Worm (Caenorhabditis elegans) whole organism, midembryonic: ENCODE data around the gene C55A6.7.

Source experiments
- T22C8.4 ChIP-seq: fragments of 200-800 bp; sonication (Bioruptor generic); IDR thresholded peaks from 2 replicates; pipeline ENCODE4 v1.3.6; 2022; ENCODE audit warnings: missing genetic modification characterization, missing compliant biosample characterization
- cog-1 ChIP-seq: sonication (generic microtip); optimal IDR thresholded peaks from 2 replicates; lab custom pipeline; 2016; ENCODE audit warnings: missing genetic modification characterization, missing compliant biosample characterization
- flt-1 ChIP-seq: fragments of 200-800 bp; sonication (Bioruptor generic); IDR thresholded peaks from 2 replicates; pipeline ENCODE4 v1.3.6; 2022; ENCODE audit warnings: missing genetic modification characterization, missing compliant biosample characterization
- klf-2 ChIP-seq: fragments of 200-800 bp; sonication (Bioruptor generic); conservative IDR thresholded peaks from 2 replicates; pipeline ENCODE4 v1.3.6; 2022; ENCODE audit warnings: missing genetic modification reagents, missing genetic modification characterization, missing compliant biosample characterization
- med-1 ChIP-seq: sonication (generic microtip); optimal IDR thresholded peaks from 2 replicates; lab custom pipeline; 2017; ENCODE audit warnings: missing genetic modification characterization, mild to moderate bottlenecking, missing compliant biosample characterization, antibody characterized with exemption, missing genetic modification reagents; ENCODE audit not compliant: insufficient read depth
- ref-1 ChIP-seq: fragments of 200-800 bp; sonication (Bioruptor generic); conservative IDR thresholded peaks from 2 replicates; pipeline ENCODE4 v1.3.6; 2022; ENCODE audit warnings: missing genetic modification reagents, missing genetic modification characterization, missing compliant biosample characterization
- tab-1 ChIP-seq: fragments of 200-800 bp; sonication (Bioruptor generic); IDR thresholded peaks from 2 replicates; pipeline ENCODE4 v1.3.6; 2022; ENCODE audit warnings: missing genetic modification characterization, missing compliant biosample characterization
- ztf-23 ChIP-seq: fragments of 200-800 bp; sonication (Bioruptor generic); IDR thresholded peaks from 2 replicates; pipeline ENCODE4 v1.3.6; 2022; ENCODE audit warnings: missing genetic modification reagents, missing genetic modification characterization, missing compliant biosample characterization
- ztf-29 ChIP-seq: fragments of 200-800 bp; sonication (Bioruptor generic); IDR thresholded peaks from 2 replicates; pipeline ENCODE4 v1.3.6; 2022; ENCODE audit warnings: missing genetic modification reagents, missing genetic modification characterization, missing compliant biosample characterization

The C55A6.7 gene

ce11 chrV:11500980-11501379 is 19.4 kb downstream of the C55A6.7 start:
- TF ChIP-seq T22C8.4 (GFP tag; lab: Robert Waterston, UW) (no peak), ref-1 (GFP tag; lab: Robert Waterston, UW) (no peak), ztf-29 (GFP tag; lab: Robert Waterston, UW) (no peak), klf-2 (GFP tag; lab: Robert Waterston, UW) (no peak), flt-1 (no peak), cog-1 (no peak), ztf-23 (GFP tag; lab: Robert Waterston, UW) (no peak), med-1 (GFP tag; lab: Kevin White, UChicago) (no peak), tab-1 (GFP tag; lab: Robert Waterston, UW) (no peak)

DNA sequence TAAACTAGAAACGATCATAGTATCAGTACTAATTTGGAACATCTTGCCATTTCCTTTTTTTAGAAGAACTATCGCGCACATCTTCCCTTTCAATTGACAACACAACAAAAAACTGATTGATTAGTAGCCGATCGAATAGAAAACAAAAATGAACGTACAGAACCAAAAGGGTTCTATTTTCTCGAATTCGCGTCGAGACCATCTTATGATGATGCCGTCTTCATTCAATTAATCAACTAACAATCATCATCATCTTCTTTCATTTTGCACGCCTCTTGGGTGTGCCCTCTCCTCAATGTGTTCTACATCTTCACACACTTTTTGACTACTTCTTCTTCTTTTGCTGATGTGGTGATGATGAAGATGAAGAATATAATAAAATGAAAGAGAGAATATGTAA is 20.5 kb downstream of the C55A6.7 start:
- TF ChIP-seq ref-1 (GFP tag; lab: Robert Waterston, UW) (no peak), ztf-29 (GFP tag; lab: Robert Waterston, UW) (no peak), T22C8.4 (GFP tag; lab: Robert Waterston, UW) (no peak), cog-1 (no peak), klf-2 (GFP tag; lab: Robert Waterston, UW) (no peak), flt-1 (no peak), med-1 (GFP tag; lab: Kevin White, UChicago) (no peak), tab-1 (GFP tag; lab: Robert Waterston, UW) (no peak), ztf-23 (GFP tag; lab: Robert Waterston, UW) (no peak)

DNA sequence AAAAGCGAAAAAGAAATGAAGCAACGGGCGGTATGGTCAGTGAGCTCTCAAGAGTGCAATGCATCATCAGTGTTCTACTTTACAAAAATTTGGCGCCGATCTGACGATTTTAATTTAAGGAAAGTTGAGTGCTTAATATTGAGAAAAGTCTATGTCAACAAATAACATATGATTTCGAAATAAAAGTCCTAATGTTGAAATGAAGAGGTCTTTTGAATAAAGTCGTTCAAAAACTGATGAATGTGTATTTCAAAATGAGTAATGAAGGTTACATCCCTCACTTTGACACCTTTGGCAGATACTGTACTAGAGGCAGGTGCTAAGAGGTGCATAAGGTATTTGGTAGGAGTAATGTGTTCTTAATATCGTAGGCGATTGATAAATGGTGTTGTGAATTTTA is 22.9 kb downstream of the C55A6.7 start:
- TF ChIP-seq ztf-29 (GFP tag; lab: Robert Waterston, UW): no peak
- no peak for TF ChIP-seq cog-1
- TF ChIP-seq flt-1: no peak
- TF ChIP-seq T22C8.4 (GFP tag; lab: Robert Waterston, UW): no peak
- TF ChIP-seq ref-1 (GFP tag; lab: Robert Waterston, UW): no peak
- TF ChIP-seq med-1 (GFP tag; lab: Kevin White, UChicago): no peak
- TF ChIP-seq klf-2 (GFP tag; lab: Robert Waterston, UW): no peak
- no peak for TF ChIP-seq ztf-23 (GFP tag; lab: Robert Waterston, UW)
- TF ChIP-seq tab-1 (GFP tag; lab: Robert Waterston, UW): no peak

DNA sequence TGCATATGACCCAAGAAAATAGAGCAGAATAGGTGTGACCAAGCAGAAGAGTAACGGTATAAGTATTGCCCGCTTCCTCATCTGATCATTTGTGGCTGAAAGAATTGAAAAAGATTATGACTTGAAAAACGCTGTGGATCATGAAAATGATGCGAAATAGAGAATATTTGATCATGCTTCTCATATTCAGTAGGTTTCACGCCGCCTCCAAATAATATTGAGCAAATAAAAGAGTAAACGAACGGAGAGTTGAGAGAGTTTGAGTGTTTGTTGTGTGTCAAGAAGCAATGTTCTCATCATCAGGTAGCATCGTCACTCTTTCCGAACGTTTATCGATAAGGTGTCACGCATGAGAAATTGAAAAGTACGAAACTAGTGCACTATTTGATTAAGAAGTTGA is 24.0 kb downstream of the C55A6.7 start, which contains the start of gene htrl-1:
htrl-1 (minus strand) TSS at position 101 of the 400 bp plus-strand sequence.
- TF ChIP-seq T22C8.4 (GFP tag; lab: Robert Waterston, UW) (no peak), klf-2 (GFP tag; lab: Robert Waterston, UW) (no peak), ztf-23 (GFP tag; lab: Robert Waterston, UW) (no peak), ref-1 (GFP tag; lab: Robert Waterston, UW) (no peak), med-1 (GFP tag; lab: Kevin White, UChicago) (no peak), cog-1 (no peak), tab-1 (GFP tag; lab: Robert Waterston, UW) (no peak), ztf-29 (GFP tag; lab: Robert Waterston, UW) (no peak), flt-1 (no peak)

DNA sequence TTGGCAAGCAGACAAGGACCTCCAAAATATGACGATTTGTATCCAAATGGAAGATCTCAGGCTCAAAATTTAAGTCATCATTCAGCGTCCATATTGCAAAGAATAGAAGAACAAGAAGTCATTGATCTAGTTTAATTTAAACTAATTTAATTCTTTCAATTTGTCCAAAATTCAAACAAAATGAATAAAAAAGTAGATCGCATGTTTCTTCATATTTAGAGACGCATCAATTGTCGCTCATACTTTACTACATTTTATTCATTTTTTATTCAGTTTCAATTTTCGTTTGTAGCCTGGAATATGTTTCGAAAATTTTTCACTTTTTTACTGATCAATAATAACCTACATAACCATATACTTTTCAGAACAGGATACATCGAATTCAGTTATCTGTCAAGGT is 27.9 kb downstream of the C55A6.7 start, which contains the start of gene T11F9.21:
T11F9.21 (plus strand) TSS at position 301 of the 400 bp plus-strand sequence.
- TF ChIP-seq tab-1 (GFP tag; lab: Robert Waterston, UW) (no peak), ztf-23 (GFP tag; lab: Robert Waterston, UW) (no peak), T22C8.4 (GFP tag; lab: Robert Waterston, UW) (no peak), med-1 (GFP tag; lab: Kevin White, UChicago) (no peak), ztf-29 (GFP tag; lab: Robert Waterston, UW) (no peak), klf-2 (GFP tag; lab: Robert Waterston, UW) (no peak), flt-1 (no peak)

DNA sequence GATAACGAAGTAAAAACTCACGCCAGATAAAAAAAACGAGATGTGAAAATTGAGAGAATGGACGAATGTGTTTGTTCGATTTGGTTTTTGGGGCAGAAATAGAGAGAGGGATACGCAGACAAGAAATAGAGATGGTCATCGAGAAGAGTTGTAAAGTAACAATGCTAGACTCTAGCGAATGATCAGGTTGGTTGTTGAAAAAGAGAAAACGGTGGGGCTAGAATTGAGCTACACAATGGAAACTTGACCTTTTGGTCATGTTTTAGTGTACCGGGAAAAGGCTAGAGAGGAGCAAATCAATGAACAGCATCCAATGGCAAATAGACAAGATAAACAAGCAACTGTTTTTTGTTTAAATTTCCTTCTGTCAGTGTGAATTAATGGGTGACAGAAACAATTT is 29.9 kb downstream of the C55A6.7 start, which contains the start of gene dhs-19:
dhs-19 (minus strand) TSS at position 101 of the 400 bp plus-strand sequence.
- TF ChIP-seq T22C8.4 (GFP tag; lab: Robert Waterston, UW) (no peak), tab-1 (GFP tag; lab: Robert Waterston, UW) (no peak), flt-1 (no peak), ztf-23 (GFP tag; lab: Robert Waterston, UW) (no peak), ztf-29 (GFP tag; lab: Robert Waterston, UW) (no peak), cog-1 (no peak), ref-1 (GFP tag; lab: Robert Waterston, UW) (no peak), klf-2 (GFP tag; lab: Robert Waterston, UW) (no peak), med-1 (GFP tag; lab: Kevin White, UChicago) (no peak)

DNA sequence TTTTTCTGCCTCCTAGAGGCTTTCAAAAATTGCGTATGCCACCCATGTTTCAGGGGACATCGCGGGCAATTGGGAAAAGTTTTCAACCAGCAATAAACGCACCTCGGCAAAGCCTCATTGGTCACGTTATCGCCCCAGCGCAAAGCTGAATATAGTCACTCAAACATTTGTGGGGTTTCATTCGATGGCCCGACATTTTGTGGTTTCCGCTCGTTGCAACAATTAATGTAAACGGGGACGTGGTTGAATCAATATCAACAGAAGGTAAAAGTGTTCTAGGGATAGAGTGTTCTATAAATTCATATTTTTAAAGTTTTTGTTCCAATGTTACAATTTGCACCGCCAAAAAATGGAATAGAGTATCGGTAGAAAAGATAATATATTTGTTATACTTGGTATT is 32.0 kb downstream of the C55A6.7 start:
- TF ChIP-seq T22C8.4 (GFP tag; lab: Robert Waterston, UW) (no peak), med-1 (GFP tag; lab: Kevin White, UChicago) (no peak), flt-1 (no peak), tab-1 (GFP tag; lab: Robert Waterston, UW) (no peak), ztf-29 (GFP tag; lab: Robert Waterston, UW) (no peak)

- TF ChIP-seq med-1 (GFP tag; lab: Kevin White, UChicago) (no peak), ztf-29 (GFP tag; lab: Robert Waterston, UW) (no peak), flt-1 (no peak), T22C8.4 (GFP tag; lab: Robert Waterston, UW) (no peak), tab-1 (GFP tag; lab: Robert Waterston, UW) (no peak), cog-1 (no peak), klf-2 (GFP tag; lab: Robert Waterston, UW) (no peak), ref-1 (GFP tag; lab: Robert Waterston, UW) (no peak), ztf-23 (GFP tag; lab: Robert Waterston, UW) (no peak)
Measured at ce11 chrV:11486680-11487079, 33.6 kb downstream of the C55A6.7 start, which contains the start of gene T11F9.10. Gene T11F9.10, plus strand, starts transcription at chrV:11486980.

DNA sequence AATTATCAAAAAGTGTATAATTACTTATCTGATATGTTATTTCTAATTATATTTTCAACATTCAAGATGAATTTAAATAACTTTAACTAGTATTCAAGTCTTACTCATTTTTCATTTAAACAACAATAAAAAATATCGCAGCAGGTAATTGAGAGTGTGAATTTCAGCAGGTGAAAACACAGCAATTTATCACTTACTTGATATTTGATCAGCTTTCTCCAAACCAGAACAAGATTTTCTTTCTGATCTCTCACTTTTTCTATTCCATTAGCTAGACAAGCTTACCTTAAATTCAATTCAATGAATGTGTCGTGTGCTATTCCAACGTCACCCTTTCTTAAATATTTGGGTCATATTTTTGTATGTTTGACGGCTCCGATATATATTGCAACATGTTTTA is 34.8 kb downstream of the C55A6.7 start, which contains the start of gene srh-1:
srh-1 (plus strand) TSS at position 301 of the 400 bp plus-strand sequence.
- TF ChIP-seq klf-2 (GFP tag; lab: Robert Waterston, UW): no peak
- no peak for TF ChIP-seq tab-1 (GFP tag; lab: Robert Waterston, UW)
- no peak for TF ChIP-seq T22C8.4 (GFP tag; lab: Robert Waterston, UW)
- no peak for TF ChIP-seq ref-1 (GFP tag; lab: Robert Waterston, UW)
- no peak for TF ChIP-seq ztf-23 (GFP tag; lab: Robert Waterston, UW)
- TF ChIP-seq flt-1: no peak
- no peak for TF ChIP-seq cog-1
- TF ChIP-seq ztf-29 (GFP tag; lab: Robert Waterston, UW): no peak
- no peak for TF ChIP-seq med-1 (GFP tag; lab: Kevin White, UChicago)
